Worm (Caenorhabditis elegans) whole organism, late embryonic: ENCODE results near the gene nhr-147.

ENCODE experiments used
- C38D4.7 ChIP-seq: fragments of 200-800 bp; sonication (Bioruptor generic); optimal IDR thresholded peaks from 2 replicates; lab custom pipeline; 2018; ENCODE audit warnings: mild to moderate bottlenecking, missing genetic modification characterization, moderate library complexity, missing compliant biosample characterization
- K02D7.2 ChIP-seq: sonication (generic microtip); optimal IDR thresholded peaks from 2 replicates; lab custom pipeline; 2017; ENCODE audit warnings: mild to moderate bottlenecking, missing genetic modification characterization, missing compliant biosample characterization
- K09A11.1 ChIP-seq: sonication (generic microtip); optimal IDR thresholded peaks from 2 replicates; lab custom pipeline; 2017; ENCODE audit warnings: antibody characterized with exemption, mild to moderate bottlenecking, missing genetic modification characterization, missing compliant biosample characterization; ENCODE audit not compliant: insufficient read depth
- T23F11.4 ChIP-seq: fragments of 200-800 bp; sonication (Bioruptor generic); optimal IDR thresholded peaks from 2 replicates; lab custom pipeline; 2018; ENCODE audit warnings: mild to moderate bottlenecking, missing genetic modification characterization, missing compliant biosample characterization
- Y22D7AL.16 ChIP-seq: sonication (generic microtip); optimal IDR thresholded peaks from 2 replicates; lab custom pipeline; 2016; ENCODE audit warnings: missing genetic modification characterization, missing compliant biosample characterization
- ahr-1 ChIP-seq: sonication (generic microtip); optimal IDR thresholded peaks from 2 replicates; lab custom pipeline; 2016; ENCODE audit warnings: missing genetic modification characterization, missing compliant biosample characterization
- ceh-14 ChIP-seq: sonication (generic microtip); optimal IDR thresholded peaks from 2 replicates; lab custom pipeline; 2016; ENCODE audit warnings: missing genotype, missing genetic modification characterization, missing compliant biosample characterization
- ceh-2 ChIP-seq: sonication (generic microtip); optimal IDR thresholded peaks from 2 replicates; lab custom pipeline; 2016; ENCODE audit warnings: missing genotype, missing genetic modification characterization, missing compliant biosample characterization
- ceh-45 ChIP-seq: fragments of 200-800 bp; sonication (Bioruptor generic); IDR thresholded peaks from 2 replicates; pipeline ENCODE4 v1.3.6; 2022; ENCODE audit warnings: missing genetic modification reagents, missing genetic modification characterization, missing compliant biosample characterization
- ceh-48 ChIP-seq: sonication (generic microtip); optimal IDR thresholded peaks from 2 replicates; lab custom pipeline; 2016; ENCODE audit warnings: missing genetic modification characterization, inconsistent platforms, missing compliant biosample characterization
- ceh-6 ChIP-seq: fragments of 200-800 bp; sonication (Bioruptor generic); optimal IDR thresholded peaks from 2 replicates; lab custom pipeline; 2018; ENCODE audit warnings: mild to moderate bottlenecking, missing genetic modification characterization, missing compliant biosample characterization
- dmd-4 ChIP-seq: sonication (generic microtip); optimal IDR thresholded peaks from 2 replicates; lab custom pipeline; 2016; ENCODE audit warnings: borderline replicate concordance, missing genetic modification characterization, missing compliant biosample characterization
- dve-1 ChIP-seq: sonication (generic microtip); optimal IDR thresholded peaks from 2 replicates; lab custom pipeline; 2017; ENCODE audit warnings: antibody characterized with exemption, mild to moderate bottlenecking, missing genetic modification characterization, missing compliant biosample characterization
- elt-4 ChIP-seq: sonication (generic microtip); optimal IDR thresholded peaks from 2 replicates; lab custom pipeline; 2016; ENCODE audit warnings: missing genetic modification characterization, missing compliant biosample characterization
- eyg-1 ChIP-seq: sonication (generic microtip); optimal IDR thresholded peaks from 2 replicates; lab custom pipeline; 2016; ENCODE audit warnings: missing genotype, missing genetic modification characterization, missing compliant biosample characterization
- fkh-10 ChIP-seq: fragments of 150-350 bp; optimal IDR thresholded peaks from 2 replicates; lab custom pipeline; 2014; ENCODE audit warnings: missing biosample characterization, missing genetic modification reagents, missing genetic modification characterization
- hlh-13 ChIP-seq: fragments of 200-800 bp; sonication (Bioruptor generic); optimal IDR thresholded peaks from 2 replicates; lab custom pipeline; 2018; ENCODE audit warnings: mild to moderate bottlenecking, missing genetic modification characterization, missing compliant biosample characterization
- hlh-6 ChIP-seq: sonication (generic microtip); optimal IDR thresholded peaks from 2 replicates; lab custom pipeline; 2016; ENCODE audit warnings: missing genotype, missing genetic modification characterization, missing compliant biosample characterization
- madf-2 ChIP-seq: sonication (generic microtip); optimal IDR thresholded peaks from 2 replicates; lab custom pipeline; 2017; ENCODE audit warnings: missing genetic modification characterization, missing compliant biosample characterization
- nfya-1 ChIP-seq: sonication (generic microtip); optimal IDR thresholded peaks from 2 replicates; lab custom pipeline; 2017; ENCODE audit warnings: missing genetic modification characterization, mild to moderate bottlenecking, missing compliant biosample characterization, antibody characterized with exemption, moderate library complexity
- nhr-232 ChIP-seq: sonication (generic microtip); optimal IDR thresholded peaks from 2 replicates; lab custom pipeline; 2016; ENCODE audit warnings: missing genetic modification characterization, missing compliant biosample characterization
- npax-4 ChIP-seq: sonication (generic microtip); optimal IDR thresholded peaks from 2 replicates; lab custom pipeline; 2016; ENCODE audit warnings: missing genetic modification characterization, missing compliant biosample characterization
- odd-2 ChIP-seq: sonication (generic microtip); optimal IDR thresholded peaks from 2 replicates; lab custom pipeline; 2017; ENCODE audit warnings: antibody characterized with exemption, mild to moderate bottlenecking, missing genetic modification characterization, missing compliant biosample characterization
- pros-1 ChIP-seq: fragments of 150-350 bp; optimal IDR thresholded peaks from 2 replicates; lab custom pipeline; 2014; ENCODE audit warnings: missing biosample characterization, missing genetic modification reagents, missing genetic modification characterization
- ref-2 ChIP-seq: sonication (generic microtip); optimal IDR thresholded peaks from 2 replicates; lab custom pipeline; 2016; ENCODE audit warnings: missing genetic modification characterization, missing compliant biosample characterization
- rnt-1 ChIP-seq: sonication (generic microtip); optimal IDR thresholded peaks from 2 replicates; lab custom pipeline; 2016; ENCODE audit warnings: missing genetic modification characterization, missing compliant biosample characterization
- sox-4 ChIP-seq: sonication (generic microtip); optimal IDR thresholded peaks from 2 replicates; lab custom pipeline; 2017; ENCODE audit warnings: mild to moderate bottlenecking, missing genetic modification characterization, inconsistent platforms, missing compliant biosample characterization
- syd-9 ChIP-seq: sonication (generic microtip); optimal IDR thresholded peaks from 2 replicates; lab custom pipeline; 2016; ENCODE audit warnings: mild to moderate bottlenecking, missing genetic modification characterization, moderate library complexity, missing compliant biosample characterization
- tbx-7 ChIP-seq: sonication (generic microtip); optimal IDR thresholded peaks from 2 replicates; lab custom pipeline; 2016; ENCODE audit warnings: missing genotype, missing genetic modification characterization, missing compliant biosample characterization
- unc-3 ChIP-seq, 2 experiments: fragments of 200-800 bp in 1 of 2; sonication (Bioruptor generic) in 1 of 2; sonication (generic microtip) in 1 of 2; conservative IDR thresholded peaks in 1 of 2; optimal IDR thresholded peaks in 1 of 2; 2 replicates each; pipeline versions ENCODE4 v1.3.6 to Lab custom; 2016 to 2022; ENCODE audit warnings: missing compliant biosample characterization in 2 of 2, missing genetic modification characterization in 2 of 2, missing genetic modification reagents in 1 of 2
- unc-42 ChIP-seq: sonication (generic microtip); optimal IDR thresholded peaks from 2 replicates; lab custom pipeline; 2016; ENCODE audit warnings: missing genotype, missing genetic modification characterization, missing compliant biosample characterization
- unc-86 ChIP-seq: sonication (generic microtip); optimal IDR thresholded peaks from 2 replicates; lab custom pipeline; 2016; ENCODE audit warnings: missing genetic modification characterization, missing compliant biosample characterization
- ztf-16 ChIP-seq: sonication (generic microtip); optimal IDR thresholded peaks from 2 replicates; lab custom pipeline; 2017; ENCODE audit warnings: missing genetic modification characterization, missing compliant biosample characterization

Gene nhr-147

ce11 chrV:7352186-7353053 is 6.8 kb downstream of the nhr-147 start, which contains the start of the genes srh-231 and srh-275:
srh-231 (minus strand) TSS chrV:7352236.
srh-275 (plus strand) TSS chrV:7353003.
- TF ChIP-seq dmd-4 (no peak), pros-1 (tag; lab: Kevin White, UChicago) (no peak), madf-2 (no peak), ztf-16 (tag; lab: Kevin White, UChicago) (no peak), unc-3 (GFP tag; conservative IDR thresholded peaks at IDR 0.05; lab: Robert Waterston, UW) (no peak), unc-3 (tag; optimal IDR thresholded peaks at IDR 0.05; lab: Kevin White, UChicago) (no peak), sox-4 (tag; lab: Kevin White, UChicago) (no peak), rnt-1 (tag; lab: Kevin White, UChicago) (no peak), tbx-7 (tag; lab: Kevin White, UChicago) (no peak), elt-4 (no peak), syd-9 (tag; lab: Kevin White, UChicago) (no peak), K02D7.2 (tag; lab: Kevin White, UChicago) (no peak), ceh-6 (no peak)

DNA sequence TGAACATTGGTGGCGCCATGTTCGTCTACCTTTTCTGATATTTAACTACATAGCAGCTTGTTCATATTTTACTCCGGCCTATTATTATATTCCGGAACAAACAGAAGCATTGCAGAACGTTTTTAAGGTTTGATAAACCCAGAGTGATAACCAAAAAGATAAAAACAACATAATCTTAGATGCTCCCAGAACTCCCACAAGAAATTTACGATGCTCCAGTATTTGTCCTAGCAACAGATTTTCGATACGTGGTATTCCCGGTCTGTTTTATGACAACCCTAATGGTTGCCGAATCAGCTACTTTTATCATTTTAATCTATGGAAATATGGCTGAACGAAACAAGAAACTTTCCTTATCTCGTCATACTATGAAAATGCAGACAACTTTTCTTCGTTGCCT is 8.0 kb downstream of the nhr-147 start:
- TF ChIP-seq unc-3 (GFP tag; conservative IDR thresholded peaks at IDR 0.05; lab: Robert Waterston, UW) (no peak), unc-3 (tag; optimal IDR thresholded peaks at IDR 0.05; lab: Kevin White, UChicago) (no peak), K09A11.1 (tag; lab: Kevin White, UChicago) (no peak), nhr-232 (tag; lab: Kevin White, UChicago) (no peak), eyg-1 (tag; lab: Kevin White, UChicago) (no peak), nfya-1 (tag; lab: Kevin White, UChicago) (no peak), ceh-2 (tag; lab: Kevin White, UChicago) (no peak), npax-4 (tag; lab: Kevin White, UChicago) (no peak)

ce11 chrV:7355464-7355863 is 9.9 kb downstream of the nhr-147 start, which contains the start of gene tag-293:
tag-293 (minus strand) TSS chrV:7355564.
- no peak for TF ChIP-seq ref-2
- no peak for TF ChIP-seq npax-4 (tag; lab: Kevin White, UChicago)
- no peak for TF ChIP-seq Y22D7AL.16
- no peak for TF ChIP-seq fkh-10 (GFP tag; lab: Kevin White, UChicago)
- no peak for TF ChIP-seq ztf-16 (tag; lab: Kevin White, UChicago)
- no peak for TF ChIP-seq C38D4.7 (GFP tag; lab: Kevin White, UChicago)
- TF ChIP-seq odd-2 (tag; lab: Kevin White, UChicago), result no peak
- TF ChIP-seq unc-86 (tag; lab: Kevin White, UChicago), result no peak
- no peak for TF ChIP-seq ceh-45
- TF ChIP-seq ceh-2 (tag; lab: Kevin White, UChicago), result no peak
- TF ChIP-seq K02D7.2 (tag; lab: Kevin White, UChicago), result no peak
- TF ChIP-seq ceh-14, result no peak
- no peak for TF ChIP-seq nfya-1 (tag; lab: Kevin White, UChicago)
- TF ChIP-seq elt-4, result no peak
- TF ChIP-seq, all 69 proteins: peak for 0

DNA sequence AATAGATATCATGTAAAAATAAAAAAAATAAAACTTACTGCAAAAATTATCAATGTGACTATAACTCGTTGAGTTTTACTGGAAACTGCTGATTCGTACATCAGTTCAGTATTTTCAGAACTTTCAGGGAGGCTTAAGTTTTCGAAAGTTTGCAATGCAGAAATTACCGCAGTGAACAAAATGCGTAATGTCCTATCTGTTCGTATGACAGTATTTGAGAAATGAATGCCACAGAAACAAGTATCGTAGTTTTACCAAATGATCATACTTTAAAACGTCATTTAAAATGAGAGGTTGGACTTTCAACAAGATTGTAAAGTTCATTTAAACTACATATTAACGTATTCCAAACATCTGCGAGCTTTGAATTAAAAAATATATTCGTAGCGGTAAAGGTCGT is 11.1 kb downstream of the nhr-147 start, which contains the start of gene C03G6.21:
Gene C03G6.21 (minus strand): TSS at position 101 of the 400 bp plus-strand sequence.
- no peak for TF ChIP-seq unc-42 (tag; lab: Kevin White, UChicago)
- no peak for TF ChIP-seq dve-1 (tag; lab: Kevin White, UChicago)
- no peak for TF ChIP-seq hlh-6
- no peak for TF ChIP-seq hlh-13
- TF ChIP-seq ahr-1 (tag; lab: Kevin White, UChicago), result no peak

- TF ChIP-seq dve-1 (tag; lab: Kevin White, UChicago), result no peak
- TF ChIP-seq eyg-1 (tag; lab: Kevin White, UChicago), result no peak
- no peak for TF ChIP-seq ceh-48 (tag; lab: Kevin White, UChicago)
- no peak for TF ChIP-seq ceh-2 (tag; lab: Kevin White, UChicago)
- no peak for TF ChIP-seq T23F11.4 (GFP tag; lab: Kevin White, UChicago)
- no peak for TF ChIP-seq syd-9 (tag; lab: Kevin White, UChicago)
- TF ChIP-seq unc-86 (tag; lab: Kevin White, UChicago), result no peak
Observed at ce11 chrV:7357132-7357531, 11.5 kb downstream of the nhr-147 start, which contains the start of gene C03G6.6. C03G6.6 (plus strand) TSS chrV:7357432.
